Worm (Caenorhabditis elegans) whole organism, L3 larva: ENCODE data around the gene C06A6.4.

Experiments used
- ceh-28 ChIP-seq: fragments of 150-350 bp; optimal IDR thresholded peaks from 2 replicates; lab custom pipeline; 2014; ENCODE audit warnings: missing biosample characterization, missing genetic modification reagents, missing genetic modification characterization
- nfya-1 ChIP-seq: sonication (generic microtip); optimal IDR thresholded peaks from 2 replicates; lab custom pipeline; 2017; ENCODE audit warnings: missing genetic modification characterization, mild to moderate bottlenecking, missing compliant biosample characterization, antibody characterized with exemption, moderate library complexity; ENCODE audit not compliant: insufficient read depth
- pha-4 ChIP-seq: fragments of 150-350 bp; optimal IDR thresholded peaks from 2 replicates; lab custom pipeline; 2014; ENCODE audit warnings: missing biosample characterization, missing genetic modification reagents, missing genetic modification characterization
- snpc-4 ChIP-seq: fragments of 150-350 bp; optimal IDR thresholded peaks from 2 replicates; lab custom pipeline; 2014; ENCODE audit warnings: missing biosample characterization, missing genetic modification characterization
- unc-62 ChIP-seq: fragments of 150-350 bp; sonication (generic microtip); optimal IDR thresholded peaks from 4 replicates; lab custom pipeline; 2014; ENCODE audit warnings: missing biosample characterization, missing genetic modification reagents, missing genetic modification characterization
- ztf-4 ChIP-seq: fragments of 150-350 bp; optimal IDR thresholded peaks from 2 replicates; lab custom pipeline; 2014; ENCODE audit warnings: missing biosample characterization, missing genetic modification characterization

DNA sequence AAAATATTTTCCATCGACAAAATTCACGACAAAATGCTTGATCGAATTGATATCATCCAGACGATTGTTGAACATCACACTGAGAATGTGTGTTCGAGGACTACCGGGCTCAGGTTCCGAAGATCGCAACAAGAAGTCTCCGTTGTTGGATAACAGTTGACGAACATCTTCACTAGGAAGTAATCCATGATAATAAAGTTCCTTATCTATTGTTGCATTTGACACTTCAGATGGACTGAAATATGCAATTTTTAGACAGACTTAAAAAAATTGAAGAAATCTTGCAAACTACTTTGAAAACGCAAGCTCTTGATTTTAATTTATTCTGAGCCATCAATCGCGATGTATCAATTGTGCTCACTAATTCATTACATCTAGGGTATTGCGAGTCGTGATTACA is 48.2 kb upstream of the C06A6.4 start:
- TF ChIP-seq ceh-28 (tag; lab: Kevin White, UChicago) = no peak
- no peak for TF ChIP-seq pha-4
- TF ChIP-seq snpc-4 (tag; lab: Kevin White, UChicago) = no peak
- no peak for TF ChIP-seq nfya-1 (tag; lab: Kevin White, UChicago)
- TF ChIP-seq ztf-4 (tag; lab: Kevin White, UChicago) = no peak
- no peak for TF ChIP-seq unc-62 (GFP tag; lab: Kevin White, UChicago)
